Worm (Caenorhabditis elegans) whole organism, L4 larva: ENCODE data around the gene H01G02.1.

ENCODE experiments used
- D1046.2 ChIP-seq: fragments of 200-800 bp; sonication (Bioruptor generic); IDR thresholded peaks from 2 replicates; pipeline ENCODE4 v1.3.6; 2022; ENCODE audit warnings: missing genetic modification characterization, missing compliant biosample characterization
- F10B5.3 ChIP-seq: sonication (generic microtip); optimal IDR thresholded peaks from 2 replicates; lab custom pipeline; 2016; ENCODE audit warnings: mild to moderate bottlenecking, missing genetic modification characterization, missing compliant biosample characterization
- F26F4.8 ChIP-seq: fragments of 200-800 bp; sonication (Bioruptor generic); conservative IDR thresholded peaks from 2 replicates; pipeline ENCODE4 v1.3.6; 2022; ENCODE audit warnings: missing genetic modification characterization, missing compliant biosample characterization
- F37D6.2 ChIP-seq: sonication (generic microtip); optimal IDR thresholded peaks from 2 replicates; lab custom pipeline; 2016; ENCODE audit warnings: mild to moderate bottlenecking, missing genetic modification characterization, missing compliant biosample characterization
- T20F7.1 ChIP-seq: fragments of 200-800 bp; sonication (Bioruptor generic); optimal IDR thresholded peaks from 2 replicates; lab custom pipeline; 2018; ENCODE audit warnings: mild to moderate bottlenecking, missing genetic modification characterization, missing compliant biosample characterization
- T26A8.4 ChIP-seq: fragments of 200-800 bp; sonication (Bioruptor generic); IDR thresholded peaks from 2 replicates; pipeline ENCODE4 v1.3.6; 2022; ENCODE audit warnings: missing genetic modification characterization, missing compliant biosample characterization
- Y105C5A.15 ChIP-seq: fragments of 200-800 bp; sonication (Bioruptor generic); IDR thresholded peaks from 2 replicates; pipeline ENCODE4 v1.3.6; 2022; ENCODE audit warnings: missing genetic modification characterization, missing compliant biosample characterization
- Y48G9A.11 ChIP-seq: fragments of 200-800 bp; sonication (Bioruptor generic); IDR thresholded peaks from 2 replicates; pipeline ENCODE4 v1.3.6; 2022; ENCODE audit warnings: missing genetic modification reagents, missing genetic modification characterization, missing compliant biosample characterization
- Y75B8A.6 ChIP-seq: fragments of 200-800 bp; sonication (Bioruptor generic); IDR thresholded peaks from 2 replicates; pipeline ENCODE4 v1.3.6; 2022; ENCODE audit warnings: missing genetic modification reagents, missing genetic modification characterization, missing compliant biosample characterization
- ZK546.5 ChIP-seq, 2 experiments: sonication (generic microtip); optimal IDR thresholded peaks; 2 replicates each; lab custom pipeline; 2017; ENCODE audit warnings: missing biosample characterization in 2 of 2, missing genetic modification characterization in 2 of 2
- aha-1 ChIP-seq: fragments of 150-350 bp; peaks from one replicate; lab custom pipeline; 2014; ENCODE audit warnings: missing biosample characterization, missing genetic modification characterization
- arid-1 ChIP-seq: fragments of 200-800 bp; sonication (Bioruptor generic); conservative IDR thresholded peaks from 2 replicates; pipeline ENCODE4 v1.3.6; 2022; ENCODE audit warnings: missing genetic modification reagents, missing genetic modification characterization, missing compliant biosample characterization
- attf-4 ChIP-seq: sonication (generic microtip); optimal IDR thresholded peaks from 3 replicates; lab custom pipeline; 2017; ENCODE audit warnings: missing biosample characterization, missing genetic modification characterization
- ceh-20 ChIP-seq: fragments of 200-800 bp; sonication (Bioruptor generic); IDR thresholded peaks from 2 replicates; pipeline ENCODE4 v1.3.6; 2022; ENCODE audit warnings: missing genetic modification reagents, missing genetic modification characterization, missing compliant biosample characterization
- ceh-32 ChIP-seq: sonication (generic microtip); optimal IDR thresholded peaks from 2 replicates; lab custom pipeline; 2016; ENCODE audit warnings: mild to moderate bottlenecking, missing genetic modification characterization, missing compliant biosample characterization; ENCODE audit not compliant: poor library complexity
- ceh-44 ChIP-seq: fragments of 200-800 bp; sonication (Bioruptor generic); IDR thresholded peaks from 2 replicates; pipeline ENCODE4 v1.3.6; 2022; ENCODE audit warnings: missing genetic modification reagents, missing genetic modification characterization, missing compliant biosample characterization
- daf-19 ChIP-seq: fragments of 200-800 bp; sonication (Bioruptor generic); conservative IDR thresholded peaks from 2 replicates; pipeline ENCODE4 v1.3.6; 2022; ENCODE audit warnings: missing genetic modification characterization, missing compliant biosample characterization
- dmd-8 ChIP-seq: fragments of 200-800 bp; sonication (Bioruptor generic); IDR thresholded peaks from 2 replicates; pipeline ENCODE4 v1.3.6; 2022; ENCODE audit warnings: missing genetic modification characterization, missing compliant biosample characterization
- duxl-1 ChIP-seq: sonication (generic microtip); optimal IDR thresholded peaks from 2 replicates; lab custom pipeline; 2016; ENCODE audit warnings: mild to moderate bottlenecking, missing genetic modification characterization, moderate library complexity, missing compliant biosample characterization; ENCODE audit not compliant: poor library complexity
- dve-1 ChIP-seq: sonication (generic microtip); optimal IDR thresholded peaks from 2 replicates; lab custom pipeline; 2017; ENCODE audit warnings: antibody characterized with exemption, mild to moderate bottlenecking, missing genetic modification characterization, missing compliant biosample characterization; ENCODE audit not compliant: insufficient read depth
- egl-27 ChIP-seq: sonication (generic microtip); optimal IDR thresholded peaks from 3 replicates; lab custom pipeline; 2017; ENCODE audit warnings: missing biosample characterization, missing genetic modification reagents, missing genetic modification characterization
- fos-1 ChIP-seq: fragments of 150-350 bp; optimal IDR thresholded peaks from 2 replicates; lab custom pipeline; 2014; ENCODE audit warnings: missing biosample characterization, missing genetic modification characterization
- gei-8 ChIP-seq: fragments of 200-800 bp; sonication (Bioruptor generic); optimal IDR thresholded peaks from 2 replicates; lab custom pipeline; 2018; ENCODE audit warnings: mild to moderate bottlenecking, missing genetic modification characterization, missing compliant biosample characterization
- hif-1 ChIP-seq, 2 experiments: sonication (generic microtip); optimal IDR thresholded peaks; 2 replicates each; lab custom pipeline; 2016 to 2017; ENCODE audit warnings: missing compliant biosample characterization in 2 of 2, missing genetic modification characterization in 2 of 2, missing genetic modification reagents in 2 of 2, missing genotype in 2 of 2, mild to moderate bottlenecking in 1 of 2
- hlh-30 ChIP-seq: sonication (generic microtip); optimal IDR thresholded peaks from 2 replicates; lab custom pipeline; 2017; ENCODE audit warnings: antibody characterized with exemption, mild to moderate bottlenecking, missing genetic modification characterization, missing compliant biosample characterization; ENCODE audit not compliant: insufficient read depth
- hmg-1.1 ChIP-seq: fragments of 200-800 bp; sonication (Bioruptor generic); IDR thresholded peaks from 2 replicates; pipeline ENCODE4 v1.3.6; 2022; ENCODE audit warnings: missing genetic modification reagents, missing genetic modification characterization, missing compliant biosample characterization
- lin-13 ChIP-seq: fragments of 150-350 bp; optimal IDR thresholded peaks from 2 replicates; lab custom pipeline; 2014; ENCODE audit warnings: missing biosample characterization, missing genetic modification reagents, missing genetic modification characterization
- lin-38 ChIP-seq: fragments of 200-800 bp; sonication (Bioruptor generic); IDR thresholded peaks from 2 replicates; pipeline ENCODE4 v1.3.6; 2022; ENCODE audit warnings: missing genetic modification reagents, missing genetic modification characterization, missing compliant biosample characterization
- lsy-2 ChIP-seq, 2 experiments: fragments of 150-350 bp in 1 of 2; sonication (generic microtip) in 1 of 2; optimal IDR thresholded peaks; 2 replicates each; lab custom pipeline; 2014 to 2017; ENCODE audit warnings: missing biosample characterization in 2 of 2, missing genetic modification characterization in 2 of 2
- madf-9 ChIP-seq: fragments of 200-800 bp; sonication (Bioruptor generic); conservative IDR thresholded peaks from 2 replicates; pipeline ENCODE4 v1.3.6; 2022; ENCODE audit warnings: missing genetic modification reagents, missing genetic modification characterization, missing compliant biosample characterization
- mdl-1 ChIP-seq, 2 experiments: fragments of 150-350 bp in 1 of 2; sonication (generic microtip) in 1 of 2; optimal IDR thresholded peaks; 2 replicates each; lab custom pipeline; 2014 to 2017; ENCODE audit warnings: missing biosample characterization in 2 of 2, missing genetic modification characterization in 2 of 2
- mdt-29 ChIP-seq: fragments of 200-800 bp; sonication (Bioruptor generic); IDR thresholded peaks from 2 replicates; pipeline ENCODE4 v1.3.6; 2022; ENCODE audit warnings: missing genetic modification reagents, missing genetic modification characterization, missing compliant biosample characterization
- mxl-3 ChIP-seq: fragments of 200-800 bp; sonication (Bioruptor generic); optimal IDR thresholded peaks from 2 replicates; lab custom pipeline; 2018; ENCODE audit warnings: mild to moderate bottlenecking, missing genetic modification characterization, missing compliant biosample characterization
- nhr-10 ChIP-seq: fragments of 150-350 bp; optimal IDR thresholded peaks from 2 replicates; lab custom pipeline; 2014; ENCODE audit warnings: missing biosample characterization, missing genetic modification characterization
- nhr-102 ChIP-seq: sonication (generic microtip); optimal IDR thresholded peaks from 2 replicates; lab custom pipeline; 2016; ENCODE audit warnings: mild to moderate bottlenecking, missing genetic modification characterization, moderate library complexity, missing compliant biosample characterization
- nhr-25 ChIP-seq: sonication (generic microtip); optimal IDR thresholded peaks from 2 replicates; lab custom pipeline; 2017; ENCODE audit warnings: missing genetic modification characterization, mild to moderate bottlenecking, missing compliant biosample characterization, antibody characterized with exemption, moderate library complexity, borderline replicate concordance; ENCODE audit not compliant: insufficient read depth
- nhr-28 ChIP-seq: fragments of 150-350 bp; optimal IDR thresholded peaks from 2 replicates; lab custom pipeline; 2014; ENCODE audit warnings: missing biosample characterization, missing genetic modification characterization
- pqm-1 ChIP-seq: sonication (generic microtip); optimal IDR thresholded peaks from 2 replicates; lab custom pipeline; 2017; ENCODE audit warnings: missing biosample characterization, missing genetic modification characterization
- rbr-2 ChIP-seq: sonication (generic microtip); optimal IDR thresholded peaks from 2 replicates; lab custom pipeline; 2016; ENCODE audit warnings: missing genotype, missing genetic modification characterization, missing compliant biosample characterization
- saeg-2 ChIP-seq: fragments of 200-800 bp; sonication (Bioruptor generic); IDR thresholded peaks from 2 replicates; pipeline ENCODE4 v1.3.6; 2022; ENCODE audit warnings: missing genetic modification reagents, missing genetic modification characterization, missing compliant biosample characterization
- set-16 ChIP-seq: fragments of 200-800 bp; sonication (Bioruptor generic); IDR thresholded peaks from 2 replicates; pipeline ENCODE4 v1.3.6; 2022; ENCODE audit warnings: missing genetic modification reagents, missing genetic modification characterization, missing compliant biosample characterization
- spr-1 ChIP-seq: sonication (generic microtip); optimal IDR thresholded peaks from 2 replicates; lab custom pipeline; 2016; ENCODE audit warnings: mild to moderate bottlenecking, missing genetic modification characterization, missing compliant biosample characterization
- tag-97 ChIP-seq: fragments of 200-800 bp; sonication (Bioruptor generic); IDR thresholded peaks from 2 replicates; pipeline ENCODE4 v1.3.6; 2022; ENCODE audit warnings: missing genetic modification characterization, missing compliant biosample characterization
- tra-1 ChIP-seq: fragments of 200-800 bp; sonication (Bioruptor generic); IDR thresholded peaks from 2 replicates; pipeline ENCODE4 v1.3.6; 2022; ENCODE audit warnings: missing genetic modification reagents, missing genetic modification characterization, missing compliant biosample characterization
- unc-130 ChIP-seq: sonication (generic microtip); optimal IDR thresholded peaks from 2 replicates; lab custom pipeline; 2016; ENCODE audit warnings: missing genetic modification reagents, missing genetic modification characterization, missing compliant biosample characterization
- unc-62 ChIP-seq, 3 experiments: fragments of 150-350 bp in 1 of 3; sonication (generic microtip); optimal IDR thresholded peaks in 2 of 3; peaks in 1 of 3; 1 replicate in 1 of 3; 2 replicates in 2 of 3; lab custom pipeline; 2014 to 2017; ENCODE audit warnings: missing biosample characterization in 3 of 3, missing genetic modification characterization in 3 of 3, missing genetic modification reagents in 3 of 3, missing genotype in 1 of 3
- zfp-3 ChIP-seq: fragments of 200-800 bp; sonication (Bioruptor generic); conservative IDR thresholded peaks from 2 replicates; pipeline ENCODE4 v1.3.6; 2022; ENCODE audit warnings: missing genetic modification reagents, missing genetic modification characterization, missing compliant biosample characterization
- zip-11 ChIP-seq: fragments of 200-800 bp; sonication (Bioruptor generic); IDR thresholded peaks from 2 replicates; pipeline ENCODE4 v1.3.6; 2022; ENCODE audit warnings: missing genetic modification characterization, missing compliant biosample characterization

Gene H01G02.1

DNA sequence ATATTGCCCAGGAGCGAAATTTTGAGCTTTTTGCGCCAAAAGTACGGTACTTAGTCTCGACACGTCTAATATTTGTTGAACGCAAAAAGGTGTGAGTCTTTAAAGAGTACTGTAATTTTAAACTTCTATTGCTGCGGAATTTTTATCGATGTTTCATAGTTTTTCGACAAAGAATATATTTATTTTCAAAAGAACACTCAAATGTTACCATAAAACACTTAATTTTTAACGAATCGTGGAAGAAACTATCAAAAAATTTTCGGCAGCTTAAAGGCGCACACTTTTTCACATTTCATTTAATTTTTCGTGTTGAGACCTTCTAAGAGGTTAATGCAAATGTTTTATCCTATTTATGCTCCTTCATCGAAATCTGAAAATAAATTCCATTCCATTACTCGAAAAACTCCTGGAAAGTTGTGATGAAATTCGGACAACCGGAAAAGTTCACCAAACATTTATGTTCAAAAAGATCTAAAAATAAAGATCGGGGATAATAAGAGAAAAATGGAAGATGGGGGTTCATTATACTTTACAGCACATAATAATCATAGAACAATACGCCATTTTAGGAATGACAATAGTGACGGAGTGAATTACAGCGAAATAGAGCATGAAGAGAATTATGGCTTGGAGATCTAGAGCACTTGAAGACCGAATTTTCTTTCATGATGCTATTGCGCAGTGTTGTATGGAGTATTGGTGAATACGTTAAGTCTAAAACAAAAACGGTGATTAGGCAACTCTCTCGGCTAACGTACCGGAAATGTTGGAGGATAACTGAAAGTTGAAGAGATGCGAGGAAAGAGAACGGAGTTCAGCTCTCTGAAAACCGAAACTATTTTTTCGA, 16.3 kb upstream of the H01G02.1 start (continued):
- TF ChIP-seq rbr-2 (tag; lab: Kevin White, UChicago), result peak; percentile 42
- no peak for TF ChIP-seq daf-19
- TF ChIP-seq gei-8 (GFP tag; lab: Kevin White, UChicago), result no peak
- TF ChIP-seq tra-1 (GFP tag; lab: Robert Waterston, UW), result no peak
- TF ChIP-seq F37D6.2, result no peak
- TF ChIP-seq duxl-1, result peak; percentile 30
- peak in 1 of 2 experiments; percentile 2 for TF ChIP-seq lsy-2 (tag; optimal IDR thresholded peaks at IDR 0.05; lab: Kevin White, UChicago)
- 0 out of 2 replicates have a peak, but pooled peaks have one; percentile 18 for TF ChIP-seq saeg-2 (GFP tag; lab: Robert Waterston, UW)
- no peak for TF ChIP-seq pqm-1
- no peak for TF ChIP-seq zip-11 (GFP tag; lab: Robert Waterston, UW)
- no peak for TF ChIP-seq fos-1
- peak; percentile 47 for TF ChIP-seq lin-38
- TF ChIP-seq dmd-8 (GFP tag; lab: Robert Waterston, UW), result no peak
- TF ChIP-seq unc-130 (GFP tag; lab: Kevin White, UChicago), result peak; percentile 3
- no peak for TF ChIP-seq madf-9 (GFP tag; lab: Robert Waterston, UW)
- TF ChIP-seq dve-1 (tag; lab: Kevin White, UChicago), result peak; percentile 20
- no peak for TF ChIP-seq nhr-25
- no peak for TF ChIP-seq egl-27 (tag; lab: Kevin White, UChicago)
- no peak for TF ChIP-seq set-16 (GFP tag; lab: Robert Waterston, UW)
- no peak for TF ChIP-seq mxl-3 (GFP tag; lab: Kevin White, UChicago)
- no peak for TF ChIP-seq hif-1 (tag; optimal IDR thresholded peaks at IDR 0.05; lab: Kevin White, UChicago)
- peak; percentile 22; the same call in 1 of the 2 replicates for TF ChIP-seq arid-1 (GFP tag; lab: Robert Waterston, UW)
- peak; percentile 64 for TF ChIP-seq Y48G9A.11 (GFP tag; lab: Robert Waterston, UW)
- no peak for TF ChIP-seq ceh-20 (GFP tag; lab: Robert Waterston, UW)
- TF ChIP-seq spr-1 (tag; lab: Kevin White, UChicago), result no peak

DNA sequence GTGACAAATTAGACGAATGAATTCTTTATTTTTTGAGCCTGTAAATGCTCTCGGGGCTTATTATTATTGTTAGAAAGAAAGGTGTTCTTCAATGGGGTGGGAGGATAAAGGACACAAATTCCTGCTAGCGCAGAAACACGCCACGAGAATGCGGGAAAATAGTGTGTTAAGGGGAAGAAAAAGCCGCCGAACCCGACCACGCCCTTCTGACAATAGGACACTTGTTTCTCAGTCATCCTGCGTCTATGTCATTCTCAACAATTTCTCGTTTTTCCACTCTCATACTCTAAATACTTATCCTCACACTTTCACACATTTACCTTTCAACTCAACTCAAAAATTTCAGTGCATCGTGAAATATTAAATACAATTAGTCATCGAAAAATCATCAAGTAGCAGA, 9.9 kb upstream of the H01G02.1 start, which contains the start of gene M117.1:
Gene M117.1 (plus strand): TSS at position 347 of the 400 bp plus-strand sequence.
- TF ChIP-seq unc-62 (GFP tag; optimal IDR thresholded peaks at IDR 0.05 in 1 of 2; lab: Kevin White, UChicago) (no peak), unc-62 (tag; optimal IDR thresholded peaks at IDR 0.05; lab: Kevin White, UChicago) (no peak), F10B5.3 (tag; lab: Kevin White, UChicago) (no peak), ceh-44 (GFP tag; lab: Robert Waterston, UW) (no peak), ZK546.5 (tag; optimal IDR thresholded peaks at IDR 0.05; lab: Kevin White, UChicago) (no peak), lin-13 (GFP tag; lab: Kevin White, UChicago) (no peak), aha-1 (tag; lab: Kevin White, UChicago) (peak; percentile 82), T20F7.1 (GFP tag; lab: Kevin White, UChicago) (no peak), fos-1 (no peak), rbr-2 (tag; lab: Kevin White, UChicago) (no peak), F26F4.8 (no peak), D1046.2 (GFP tag; lab: Robert Waterston, UW) (no peak), hlh-30 (peak; percentile 3), nhr-28 (tag; lab: Kevin White, UChicago) (peak; percentile 25), ceh-32 (tag; lab: Kevin White, UChicago) (no peak), zfp-3 (GFP tag; lab: Robert Waterston, UW) (no peak), nhr-102 (no peak), nhr-10 (tag; lab: Kevin White, UChicago) (no peak), hmg-1.1 (no peak; the same call in 1 of the 2 replicates), attf-4 (tag; lab: Kevin White, UChicago) (no peak), mdt-29 (GFP tag; lab: Robert Waterston, UW) (no peak), mdl-1 (tag; optimal IDR thresholded peaks at IDR 0.05; lab: Kevin White, UChicago) (peak in 1 of 2 experiments; percentile 49), T26A8.4 (GFP tag; lab: Robert Waterston, UW) (no peak), tag-97 (no peak), Y75B8A.6 (no peak), Y105C5A.15 (GFP tag; lab: Robert Waterston, UW) (no peak), set-16 (GFP tag; lab: Robert Waterston, UW) (no peak)
